Fruit fly (Drosophila melanogaster) whole organism, wandering third instar larva: ENCODE data around the gene CG31122.

Experiments used
- Abd-B ChIP-seq: fragments of >200 bp; optimal IDR thresholded peaks from 2 replicates; lab custom pipeline; 2017; ENCODE audit warnings: missing biosample characterization, missing genetic modification characterization
- CG32264 ChIP-seq: fragments of 200-800 bp; sonication (Bioruptor generic); optimal IDR thresholded peaks from 2 replicates; lab custom pipeline; 2016; ENCODE audit warnings: missing biosample characterization, missing genetic modification characterization
- CG9705 ChIP-seq: fragments of 200-800 bp; sonication (Bioruptor generic); optimal IDR thresholded peaks from 2 replicates; lab custom pipeline; 2018; ENCODE audit warnings: missing biosample characterization, mild to moderate bottlenecking, missing genetic modification characterization
- CrebA ChIP-seq: fragments of 200-800 bp; sonication (Bioruptor generic); optimal IDR thresholded peaks from 2 replicates; lab custom pipeline; 2016; ENCODE audit warnings: missing biosample characterization, mild to moderate bottlenecking, missing genetic modification characterization, borderline replicate concordance
- Dfd ChIP-seq: fragments of >200 bp; optimal IDR thresholded peaks from 2 replicates; lab custom pipeline; 2017; ENCODE audit warnings: missing biosample characterization, missing genetic modification characterization
- Dif ChIP-seq: fragments of 200-275, 200-300 bp; sonication (Bioruptor generic); optimal IDR thresholded peaks from 2 replicates; lab custom pipeline; 2018; ENCODE audit warnings: missing biosample characterization, missing genetic modification characterization; ENCODE audit not compliant: partially characterized antibody
- GATAd ChIP-seq: sonication (Bioruptor generic); optimal IDR thresholded peaks from 2 replicates; lab custom pipeline; 2016; ENCODE audit warnings: missing biosample characterization, missing genetic modification characterization
- HLH106 ChIP-seq: fragments of 200-800 bp; optimal IDR thresholded peaks from 3 replicates; lab custom pipeline; 2019; ENCODE audit warnings: missing biosample characterization, mild to moderate bottlenecking, missing genetic modification characterization, moderate library complexity
- Hnf4 ChIP-seq: fragments of 200-800 bp; sonication (Bioruptor generic); optimal IDR thresholded peaks from 2 replicates; lab custom pipeline; 2016; ENCODE audit warnings: missing biosample characterization, mild to moderate bottlenecking, missing genetic modification characterization
- Hr78 ChIP-seq: fragments of >200 bp; optimal IDR thresholded peaks from 2 replicates; lab custom pipeline; 2017; ENCODE audit warnings: missing biosample characterization, missing genetic modification characterization
- Hr83 ChIP-seq: fragments of 200-300 bp; sonication (Bioruptor generic); optimal IDR thresholded peaks from 2 replicates; lab custom pipeline; 2016; ENCODE audit warnings: missing biosample characterization, mild to moderate bottlenecking, missing genetic modification characterization, moderate library complexity; ENCODE audit not compliant: poor library complexity, severe bottlenecking
- Jra ChIP-seq: sonication (Bioruptor generic); optimal IDR thresholded peaks from 2 replicates; lab custom pipeline; 2016; ENCODE audit warnings: missing biosample characterization, missing genetic modification characterization
- Mio ChIP-seq: sonication (Bioruptor generic); optimal IDR thresholded peaks from 2 replicates; lab custom pipeline; 2016; ENCODE audit warnings: missing biosample characterization, missing genetic modification characterization
- Myc ChIP-seq: fragments of >200 bp; optimal IDR thresholded peaks from 2 replicates; lab custom pipeline; 2017
- N ChIP-seq: fragments of >200 bp; optimal IDR thresholded peaks from 2 replicates; lab custom pipeline; 2018; ENCODE audit warnings: missing biosample characterization, missing external identifiers, missing genetic modification characterization
- OdsH ChIP-seq: fragments of 200-800 bp; sonication (Bioruptor generic); optimal IDR thresholded peaks from 2 replicates; lab custom pipeline; 2016; ENCODE audit warnings: missing biosample characterization, mild to moderate bottlenecking, missing genetic modification characterization
- Rel ChIP-seq, 2 experiments: fragments of 200-800 bp; sonication (Bioruptor generic) in 1 of 2; optimal IDR thresholded peaks; 2 replicates in 1 of 2; 3 replicates in 1 of 2; lab custom pipeline; 2016 to 2019; ENCODE audit warnings: mild to moderate bottlenecking in 2 of 2, missing biosample characterization in 2 of 2, missing genetic modification characterization in 2 of 2, moderate library complexity in 1 of 2
- Sp1 ChIP-seq: fragments of 200-800 bp; sonication (Bioruptor generic); optimal IDR thresholded peaks from 3 replicates; lab custom pipeline; 2019; ENCODE audit warnings: missing biosample characterization, mild to moderate bottlenecking, missing genetic modification characterization, moderate library complexity
- Vsx2 ChIP-seq: fragments of 200-300, 225-300 bp; sonication (Bioruptor generic); optimal IDR thresholded peaks from 2 replicates; lab custom pipeline; 2018; ENCODE audit warnings: missing biosample characterization, missing genetic modification characterization; ENCODE audit not compliant: partially characterized antibody
- br ChIP-seq: fragments of 200-800 bp; sonication (Bioruptor generic); optimal IDR thresholded peaks from 2 replicates; lab custom pipeline; 2016; ENCODE audit warnings: missing biosample characterization, missing genetic modification characterization
- brk ChIP-seq: fragments of 200-800 bp; sonication (Bioruptor generic); optimal IDR thresholded peaks from 2 replicates; lab custom pipeline; 2016; ENCODE audit warnings: missing biosample characterization, mild to moderate bottlenecking, missing genetic modification characterization
- dl ChIP-seq, 2 experiments: fragments of 175-275, 200-275 bp in 1 of 2; fragments of 200-275 bp in 1 of 2; sonication (Bioruptor generic); optimal IDR thresholded peaks; lab custom pipeline; 2018; ENCODE audit warnings: mild to moderate bottlenecking in 2 of 2, missing biosample characterization in 2 of 2, missing genetic modification characterization in 2 of 2, moderate library complexity in 2 of 2; ENCODE audit not compliant: partially characterized antibody in 2 of 2, insufficient read depth in 1 of 2
- dmrt93B ChIP-seq: fragments of 200-800 bp; sonication (Bioruptor generic); optimal IDR thresholded peaks from 2 replicates; lab custom pipeline; 2018; ENCODE audit warnings: missing biosample characterization, mild to moderate bottlenecking, missing genetic modification characterization
- dsf ChIP-seq: sonication (Bioruptor generic); optimal IDR thresholded peaks from 2 replicates; lab custom pipeline; 2016; ENCODE audit warnings: missing biosample characterization, missing genetic modification characterization, borderline replicate concordance
- ey ChIP-seq: fragments of 200-800 bp; sonication (Bioruptor generic); optimal IDR thresholded peaks from 2 replicates; lab custom pipeline; 2016; ENCODE audit warnings: missing biosample characterization, missing genetic modification characterization
- foxo ChIP-seq, 2 experiments: fragments of 200-800 bp; sonication (Bioruptor generic); optimal IDR thresholded peaks; 2 replicates in 1 of 2; 3 replicates in 1 of 2; lab custom pipeline; 2016 to 2017; ENCODE audit warnings: missing biosample characterization in 2 of 2, missing genetic modification characterization in 2 of 2
- fru ChIP-seq: fragments of 200-800 bp; sonication (Bioruptor generic); optimal IDR thresholded peaks from 3 replicates; lab custom pipeline; 2016; ENCODE audit warnings: missing biosample characterization, mild to moderate bottlenecking, missing genetic modification characterization
- h ChIP-seq: fragments of 200-800 bp; sonication (Bioruptor generic); optimal IDR thresholded peaks from 3 replicates; lab custom pipeline; 2016; ENCODE audit warnings: missing biosample characterization, mild to moderate bottlenecking, missing genetic modification characterization
- jim ChIP-seq: fragments of 175-275, 200-325 bp; sonication (Bioruptor generic); optimal IDR thresholded peaks from 2 replicates; lab custom pipeline; 2016; ENCODE audit warnings: missing biosample characterization, mild to moderate bottlenecking, missing genetic modification characterization
- lola ChIP-seq: fragments of >200 bp; optimal IDR thresholded peaks from 2 replicates; lab custom pipeline; 2017; ENCODE audit warnings: missing biosample characterization, missing genetic modification characterization
- pan ChIP-seq: fragments of >200 bp; optimal IDR thresholded peaks from 2 replicates; lab custom pipeline; 2017
- psq ChIP-seq: fragments of 200-800 bp; sonication (Bioruptor generic); optimal IDR thresholded peaks from 3 replicates; lab custom pipeline; 2017; ENCODE audit warnings: missing biosample characterization, mild to moderate bottlenecking, missing genetic modification characterization, moderate library complexity
- rgr ChIP-seq: fragments of 200-800 bp; sonication (Bioruptor generic); optimal IDR thresholded peaks from 3 replicates; lab custom pipeline; 2016; ENCODE audit warnings: missing biosample characterization, mild to moderate bottlenecking, missing genetic modification characterization
- sage ChIP-seq: fragments of 200-800 bp; sonication (Bioruptor generic); optimal IDR thresholded peaks from 2 replicates; lab custom pipeline; 2016; ENCODE audit warnings: missing biosample characterization, mild to moderate bottlenecking, missing genetic modification characterization
- sv ChIP-seq: fragments of 200-800 bp; sonication (Bioruptor generic); optimal IDR thresholded peaks from 3 replicates; lab custom pipeline; 2016; ENCODE audit warnings: missing biosample characterization, missing genetic modification characterization
- tai ChIP-seq: sonication (Bioruptor generic); optimal IDR thresholded peaks from 2 replicates; lab custom pipeline; 2016; ENCODE audit warnings: missing biosample characterization, missing genetic modification characterization
- usp ChIP-seq: fragments of >200 bp; optimal IDR thresholded peaks from 2 replicates; lab custom pipeline; 2017; ENCODE audit warnings: missing biosample characterization, missing genetic modification characterization
- woc ChIP-seq: sonication (Bioruptor generic); optimal IDR thresholded peaks from 2 replicates; lab custom pipeline; 2016; ENCODE audit warnings: missing biosample characterization, mild to moderate bottlenecking, missing genetic modification characterization

The CG31122 gene

dm6 chr3R:18402549-18403429, 9.9 kb downstream of the CG31122 start, which contains the start of the genes Wdr37 and koko:
TSS of gene Wdr37 (minus strand) at chr3R:18402716.
TSS of gene koko (plus strand) at chr3R:18403026.
- TF ChIP-seq psq (GFP tag; lab: Kevin White, UChicago): peak; percentile 94
- peak; percentile 88 for TF ChIP-seq CG9705
- TF ChIP-seq dmrt93B (GFP tag; lab: Kevin White, UChicago): peak; percentile 92
- no peak for TF ChIP-seq dl (GFP tag; optimal IDR thresholded peaks at IDR 0.05; lab: Kevin White, UChicago; ENCODE audit: insufficient read depth in 1 of 2, partially characterized antibody in 2 of 2)
- peak; percentile 78 for TF ChIP-seq ey (GFP tag; lab: Kevin White, UChicago)
- TF ChIP-seq Hnf4 (GFP tag; lab: Kevin White, UChicago): peak; percentile 96
- TF ChIP-seq CrebA (GFP tag; lab: Kevin White, UChicago): no peak
- TF ChIP-seq Jra: peak; percentile 94
- TF ChIP-seq foxo (GFP tag; optimal IDR thresholded peaks at IDR 0.05; lab: Kevin White, UChicago): peak in 1 of 2 experiments; percentile 98
- TF ChIP-seq dsf (GFP tag; lab: Kevin White, UChicago): peak; percentile 89
- peak; percentile 98 for TF ChIP-seq Sp1 (GFP tag; lab: Kevin White, UChicago)
- peak; percentile 54 for TF ChIP-seq Rel (GFP tag; optimal IDR thresholded peaks at IDR 0.05; lab: Kevin White, UChicago)
- peak; percentile 91 for TF ChIP-seq Rel (tag; optimal IDR thresholded peaks at IDR 0.05; lab: Kevin White, UChicago)
- TF ChIP-seq brk (GFP tag; lab: Kevin White, UChicago): peak; percentile 96
- no peak for TF ChIP-seq usp
- TF ChIP-seq tai (GFP tag; lab: Kevin White, UChicago): no peak
- peak; percentile 79 for TF ChIP-seq sage (GFP tag; lab: Kevin White, UChicago)
- no peak for TF ChIP-seq Myc (lab: Kevin White, UChicago)
- no peak for TF ChIP-seq N (GFP tag; lab: Kevin White, UChicago)
- TF ChIP-seq GATAd: peak; percentile 79
- TF ChIP-seq CG32264 (GFP tag; lab: Kevin White, UChicago): peak; percentile 78
- no peak for TF ChIP-seq lola (GFP tag; lab: Kevin White, UChicago)
- peak; percentile 92 for TF ChIP-seq sv (GFP tag; lab: Kevin White, UChicago)
- TF ChIP-seq Dif: no peak
- peak; percentile 79 for TF ChIP-seq woc (GFP tag; lab: Kevin White, UChicago)
- TF ChIP-seq h (GFP tag; lab: Kevin White, UChicago): peak; percentile 92
- TF ChIP-seq Mio (GFP tag; lab: Kevin White, UChicago): no peak
- TF ChIP-seq OdsH (GFP tag; lab: Kevin White, UChicago): peak; percentile 97
- peak; percentile 98 for TF ChIP-seq HLH106 (tag; lab: Kevin White, UChicago)
- TF ChIP-seq pan (lab: Kevin White, UChicago): no peak
- peak; percentile 75 for TF ChIP-seq br (GFP tag; lab: Kevin White, UChicago)
- TF ChIP-seq Hr83 (GFP tag; lab: Kevin White, UChicago): peak; percentile 93
- no peak for TF ChIP-seq Hr78 (GFP tag; lab: Kevin White, UChicago)
- TF ChIP-seq fru (GFP tag; lab: Kevin White, UChicago): peak; percentile 91
- peak; percentile 21 for TF ChIP-seq jim (GFP tag; lab: Kevin White, UChicago)
- no peak for TF ChIP-seq Abd-B (GFP tag; lab: Kevin White, UChicago)
- peak; percentile 88 for TF ChIP-seq Dfd (GFP tag; lab: Kevin White, UChicago)
- TF ChIP-seq rgr (GFP tag; lab: Kevin White, UChicago): peak; percentile 95
- TF ChIP-seq Vsx2 (GFP tag; lab: Kevin White, UChicago): no peak
- TF ChIP-seq, all 38 proteins: peak for 25

dm6 chr3R:18399698-18400020, 13.0 kb downstream of the CG31122 start:
- no peak for TF ChIP-seq Rel (GFP tag; optimal IDR thresholded peaks at IDR 0.05; lab: Kevin White, UChicago)
- TF ChIP-seq Rel (tag; optimal IDR thresholded peaks at IDR 0.05; lab: Kevin White, UChicago): peak; percentile 1
- no peak for TF ChIP-seq CG9705
